4 fruit fly cellular contexts compared by ENCODE assay signal in the genomic region with DNA sequence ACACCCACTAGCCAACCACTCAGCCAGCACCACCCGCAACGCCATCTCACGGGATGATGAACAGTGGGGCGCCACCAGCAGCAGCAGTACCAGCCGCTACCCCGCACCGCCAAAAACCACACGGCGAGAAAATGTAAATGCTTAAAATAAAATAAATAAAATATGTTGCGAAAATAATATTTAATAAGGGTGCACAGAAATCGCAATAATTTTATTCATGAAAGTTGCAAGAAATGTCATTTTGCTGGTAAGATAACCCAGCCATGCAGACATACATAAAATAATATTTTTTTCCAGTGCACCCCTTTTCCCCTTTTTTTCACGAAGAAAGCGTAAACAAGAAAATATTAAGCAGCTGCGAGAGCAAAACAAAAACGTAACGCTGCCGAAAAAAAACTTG.
TF ChIP-seq lines count a peak whose summit lies in the region.

No protein-coding gene starts in this region.

- no peak for TF ChIP-seq CTCF in whole organism, embryonic (GFP tag; optimal IDR thresholded peaks at IDR 0.05; lab: Kevin White, UChicago)

TF ChIP-seq in whole organism, embryonic, 481 proteins besides CTCF, POLR2A, EP300 and RAD21 (continues in another document):
- TF ChIP-seq CG11456 (GFP tag; IDR thresholded peaks at IDR 0.05; lab: Robert Waterston, UW) (peak; percentile 65; the same call in 1 of the 3 replicates), dysf (GFP tag; IDR thresholded peaks at IDR 0.05; lab: Robert Waterston, UW) (peak; percentile 74), CG6854 (GFP tag; optimal IDR thresholded peaks at IDR 0.05; lab: Kevin White, UChicago) (peak; percentile 47), NC2β (GFP tag; optimal IDR thresholded peaks at IDR 0.05; lab: Kevin White, UChicago) (no peak), CG2202 (tag; optimal IDR thresholded peaks at IDR 0.05; lab: Kevin White, UChicago) (no peak), NfI (GFP tag; optimal IDR thresholded peaks at IDR 0.05; lab: Kevin White, UChicago) (peak; percentile 65), wek (GFP tag; optimal IDR thresholded peaks at IDR 0.05; lab: Kevin White, UChicago) (no peak), Dref (GFP tag; IDR thresholded peaks at IDR 0.05; lab: Robert Waterston, UW) (no peak), jing (GFP tag; optimal IDR thresholded peaks at IDR 0.05; lab: Kevin White, UChicago) (peak; percentile 11), Dfd (GFP tag; optimal IDR thresholded peaks at IDR 0.05; lab: Kevin White, UChicago) (no peak), Gug (GFP tag; IDR thresholded peaks at IDR 0.05; lab: Robert Waterston, UW) (peak; percentile 62; the same call in 3 of the 4 replicates), CG6689 (GFP tag; IDR thresholded peaks at IDR 0.05; lab: Robert Waterston, UW) (peak; percentile 65), Ssrp (tag; optimal IDR thresholded peaks at IDR 0.05; lab: Kevin White, UChicago) (peak; percentile 50), D (optimal IDR thresholded peaks at IDR 0.05; lab: Kevin White, UChicago) (no peak), D (GFP tag; optimal IDR thresholded peaks at IDR 0.05; lab: Kevin White, UChicago) (peak; percentile 26), CG34224 (GFP tag; IDR thresholded peaks at IDR 0.05; lab: Robert Waterston, UW; ENCODE audit: partially characterized antibody) (no peak), CG1603 (tag; optimal IDR thresholded peaks at IDR 0.05; lab: Kevin White, UChicago) (peak; percentile 17), CG6272 (GFP tag; IDR thresholded peaks at IDR 0.05; lab: Robert Waterston, UW) (peak; percentile 56), GATAe (GFP tag; conservative IDR thresholded peaks at IDR 0.05; lab: Robert Waterston, UW) (0 out of 2 replicates have a peak, but pooled peaks have one; percentile 17), CG8290 (GFP tag; optimal IDR thresholded peaks at IDR 0.05; lab: Kevin White, UChicago) (no peak), CG8290 (tag; optimal IDR thresholded peaks at IDR 0.05; lab: Kevin White, UChicago) (no peak)

TF ChIP-seq in whole organism, prepupa, 60 proteins besides CTCF, POLR2A, EP300 and RAD21:
- TF ChIP-seq OdsH (GFP tag; optimal IDR thresholded peaks at IDR 0.05; lab: Kevin White, UChicago) (peak; percentile 11), eg (GFP tag; IDR thresholded peaks at IDR 0.05; lab: Robert Waterston, UW) (peak; percentile 16; the same call in 1 of the 3 replicates), CG11902 (GFP tag; optimal IDR thresholded peaks at IDR 0.05; lab: Kevin White, UChicago) (no peak), Eip78C (GFP tag; lab: Kevin White, UChicago) (peak; percentile 50), Hr39 (GFP tag; optimal IDR thresholded peaks at IDR 0.05; lab: Kevin White, UChicago) (peak; percentile 5), CG34406 (GFP tag; optimal IDR thresholded peaks at IDR 0.05; lab: Kevin White, UChicago) (peak; percentile 9), Sox15 (GFP tag; optimal IDR thresholded peaks at IDR 0.05; lab: Kevin White, UChicago) (no peak), svp (GFP tag; lab: Kevin White, UChicago) (peak; percentile 59), Met (GFP tag; optimal IDR thresholded peaks at IDR 0.05; lab: Kevin White, UChicago) (peak; percentile 21), CG32006 (GFP tag; optimal IDR thresholded peaks at IDR 0.05; lab: Kevin White, UChicago) (peak; percentile 29), CG8119 (GFP tag; IDR thresholded peaks at IDR 0.05; lab: Robert Waterston, UW) (0 out of 3 replicates have a peak, but pooled peaks have one; percentile 16), achi (GFP tag; optimal IDR thresholded peaks at IDR 0.05; lab: Kevin White, UChicago) (peak; percentile 14), CG9139 (GFP tag; optimal IDR thresholded peaks at IDR 0.05; lab: Kevin White, UChicago) (no peak)

TF ChIP-seq in whole organism, pupa, 21 proteins besides CTCF, POLR2A, EP300 and RAD21:
- TF ChIP-seq CG14655 (GFP tag; optimal IDR thresholded peaks at IDR 0.05; lab: Kevin White, UChicago) (peak; percentile 2), Ets98B (GFP tag; IDR thresholded peaks at IDR 0.05; lab: Robert Waterston, UW) (no peak), fd96Ca (GFP tag; IDR thresholded peaks at IDR 0.05; lab: Robert Waterston, UW) (0 out of 3 replicates have a peak, but pooled peaks have one; percentile 32), CG8159 (tag; optimal IDR thresholded peaks at IDR 0.05; lab: Kevin White, UChicago) (peak; percentile 19)

TF ChIP-seq in whole organism, wandering third instar larva, 38 proteins besides CTCF, POLR2A, EP300 and RAD21:
- TF ChIP-seq h (GFP tag; optimal IDR thresholded peaks at IDR 0.05; lab: Kevin White, UChicago), result peak; percentile 6
- TF ChIP-seq dmrt93B (GFP tag; optimal IDR thresholded peaks at IDR 0.05; lab: Kevin White, UChicago), result no peak
- TF ChIP-seq Abd-B (GFP tag; optimal IDR thresholded peaks at IDR 0.05; lab: Kevin White, UChicago), result no peak
- TF ChIP-seq HLH106 (tag; optimal IDR thresholded peaks at IDR 0.05; lab: Kevin White, UChicago), result peak; percentile 6
- TF ChIP-seq br (GFP tag; optimal IDR thresholded peaks at IDR 0.05; lab: Kevin White, UChicago), result no peak

Comparison
In these comparisons a context has a peak if more than half of its experiments do, and no peak if none do; other contexts are left out.
1. Of the 7 proteins assayed by ChIP-seq in both whole organism, embryonic and whole organism, prepupa: peak only in whole organism, embryonic: Blimp-1, CG6854, Gug and Sox102F; only in whole organism, prepupa: Hr39; in both: none; in neither: 2.